Fruit fly (Drosophila melanogaster) whole organism, adult: ENCODE results near the gene CG17378.

Experiments
- Clk ChIP-seq: fragments of 200-800 bp; sonication (Bioruptor generic); optimal IDR thresholded peaks from 2 replicates; lab custom pipeline; 2017; ENCODE audit warnings: missing biosample characterization, missing genetic modification characterization
- kay ChIP-seq: fragments of 200-800 bp; sonication (Bioruptor generic); peaks from one replicate; lab custom pipeline; 2016; ENCODE audit warnings: missing biosample characterization, missing genetic modification characterization, borderline replicate concordance
- pad ChIP-seq: fragments of 200-800 bp; sonication (Bioruptor generic); optimal IDR thresholded peaks from 3 replicates; lab custom pipeline; 2017; ENCODE audit warnings: missing biosample characterization, missing genetic modification characterization, mild to moderate bottlenecking, moderate library complexity, missing genetic modification reagents
- tj ChIP-seq: fragments of 200-800 bp; sonication (Bioruptor generic); optimal IDR thresholded peaks from 3 replicates; lab custom pipeline; 2017; ENCODE audit warnings: missing biosample characterization, mild to moderate bottlenecking, missing genetic modification characterization, moderate library complexity
- toe ChIP-seq: fragments of 200-800 bp; sonication (Bioruptor generic); optimal IDR thresholded peaks from 2 replicates; lab custom pipeline; 2016; ENCODE audit warnings: missing biosample characterization, missing genetic modification characterization

DNA sequence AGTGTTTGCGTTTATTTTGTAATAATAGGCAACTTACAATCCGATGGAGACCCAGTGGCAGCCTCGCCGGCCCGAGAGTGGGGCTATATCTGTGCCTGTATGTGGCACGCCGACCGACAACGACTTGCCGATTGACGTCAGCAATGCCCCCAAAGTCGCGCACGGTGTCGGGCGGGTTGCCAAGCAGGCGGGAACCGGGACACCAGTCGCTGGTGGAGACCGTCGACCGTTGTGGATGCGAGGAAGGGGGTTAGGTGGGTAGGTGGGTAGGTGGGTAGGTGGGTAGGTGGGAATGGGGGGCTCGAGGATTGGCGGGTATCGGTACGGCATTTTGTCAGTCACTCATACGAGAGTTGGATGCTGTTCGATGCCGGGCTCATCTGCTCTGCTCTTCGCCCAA is 22.8 kb upstream of the CG17378 start:
- TF ChIP-seq toe (GFP tag; lab: Kevin White, UChicago) (no peak), tj (GFP tag; lab: Kevin White, UChicago) (no peak), pad (GFP tag; lab: Kevin White, UChicago) (no peak), Clk (GFP tag; lab: Kevin White, UChicago) (no peak), kay (GFP tag; lab: Kevin White, UChicago) (no peak)
